Worm (Caenorhabditis elegans) whole organism, L4/young adult: Measurements from ENCODE around the gene aldo-1.

ENCODE experiments used
- W03F9.2 ChIP-seq: fragments of 150-350 bp; optimal IDR thresholded peaks from 2 replicates; lab custom pipeline; 2014; ENCODE audit warnings: missing biosample characterization, missing genetic modification characterization
- dao-5 ChIP-seq: sonication (generic microtip); optimal IDR thresholded peaks from 2 replicates; lab custom pipeline; 2016; ENCODE audit warnings: missing genotype, missing genetic modification characterization, moderate library complexity, missing compliant biosample characterization
- him-1 ChIP-seq: sonication (generic microtip); optimal IDR thresholded peaks from 2 replicates; lab custom pipeline; 2016; ENCODE audit warnings: missing genotype, missing genetic modification reagents, missing genetic modification characterization, missing compliant biosample characterization

The aldo-1 gene

ce11 chrIII:13528513-13529249 is 36.1 kb downstream of the aldo-1 start:
- TF ChIP-seq him-1 (tag; lab: Kevin White, UChicago), result no peak
- no peak for TF ChIP-seq W03F9.2 (tag; lab: Kevin White, UChicago)

ce11 chrIII:13527424-13528097 is 37.2 kb downstream of the aldo-1 start, which contains the start of gene lron-13:
Gene lron-13, plus strand, starts transcription at chrIII:13527438.
- no peak for TF ChIP-seq W03F9.2 (tag; lab: Kevin White, UChicago)
- TF ChIP-seq him-1 (tag; lab: Kevin White, UChicago), result no peak
- TF ChIP-seq dao-5 (tag; lab: Kevin White, UChicago), result no peak

- TF ChIP-seq him-1 (tag; lab: Kevin White, UChicago) (no peak), dao-5 (tag; lab: Kevin White, UChicago) (no peak), W03F9.2 (tag; lab: Kevin White, UChicago) (no peak)
These were observed 38.0 kb downstream of the aldo-1 start for ce11 chrIII:13526702-13527101.

- no peak for TF ChIP-seq dao-5 (tag; lab: Kevin White, UChicago)
- TF ChIP-seq W03F9.2 (tag; lab: Kevin White, UChicago), result no peak
- no peak for TF ChIP-seq him-1 (tag; lab: Kevin White, UChicago)
These were observed 38.5 kb downstream of the aldo-1 start for ce11 chrIII:13526191-13526590.

- TF ChIP-seq him-1 (tag; lab: Kevin White, UChicago), result no peak
- TF ChIP-seq dao-5 (tag; lab: Kevin White, UChicago), result no peak
- no peak for TF ChIP-seq W03F9.2 (tag; lab: Kevin White, UChicago)
These were observed 39.5 kb downstream of the aldo-1 start for ce11 chrIII:13525118-13525839.

ce11 chrIII:13524021-13524420 is 40.7 kb downstream of the aldo-1 start, which contains the start of gene pod-1:
Gene pod-1, minus strand, starts transcription at chrIII:13524121.
- TF ChIP-seq W03F9.2 (tag; lab: Kevin White, UChicago) (no peak), dao-5 (tag; lab: Kevin White, UChicago) (no peak), him-1 (tag; lab: Kevin White, UChicago) (no peak)

- TF ChIP-seq W03F9.2 (tag; lab: Kevin White, UChicago) (no peak), him-1 (tag; lab: Kevin White, UChicago) (no peak), dao-5 (tag; lab: Kevin White, UChicago) (no peak)
These were observed 46.3 kb downstream of the aldo-1 start for ce11 chrIII:13518437-13518836.

- TF ChIP-seq him-1 (tag; lab: Kevin White, UChicago), result no peak
- TF ChIP-seq dao-5 (tag; lab: Kevin White, UChicago), result no peak
- TF ChIP-seq W03F9.2 (tag; lab: Kevin White, UChicago), result no peak
These were observed 50.3 kb downstream of the aldo-1 start, which contains the start of gene mlh-1 for ce11 chrIII:13514470-13514869. Gene mlh-1, minus strand, starts transcription at chrIII:13514570.
